Fruit fly (Drosophila melanogaster): ENCODE results near the gene CG18179.

The CG18179 gene

dm6 chr3L:9678007-9678497 lies 39.0 kb downstream of the CG18179 start (continued):
- peak; percentile 47 for TF ChIP-seq Hr4 (GFP tag; optimal IDR thresholded peaks at IDR 0.05)
- peak; percentile 20 for TF ChIP-seq CG34406 (GFP tag; optimal IDR thresholded peaks at IDR 0.05)
- TF ChIP-seq Eip75B (GFP tag; optimal IDR thresholded peaks at IDR 0.05) = no peak
- TF ChIP-seq topi (GFP tag; optimal IDR thresholded peaks at IDR 0.05) = peak; percentile 19
- peak; percentile 36 for TF ChIP-seq Hr39 (GFP tag; optimal IDR thresholded peaks at IDR 0.05)
- TF ChIP-seq CG7368 (GFP tag; optimal IDR thresholded peaks at IDR 0.05) = no peak
- no peak for TF ChIP-seq CG6854 (GFP tag; optimal IDR thresholded peaks at IDR 0.05)
- peak; percentile 23 for TF ChIP-seq Ets96B (tag; optimal IDR thresholded peaks at IDR 0.05)
- no peak for TF ChIP-seq fd85E (GFP tag; optimal IDR thresholded peaks at IDR 0.05)
- TF ChIP-seq fkh (GFP tag; optimal IDR thresholded peaks at IDR 0.05) = peak; percentile 66
- TF ChIP-seq vri (GFP tag; optimal IDR thresholded peaks at IDR 0.05) = peak; percentile 59
- no peak for TF ChIP-seq Blimp-1 (GFP tag; optimal IDR thresholded peaks at IDR 0.05)
- TF ChIP-seq fd59A (GFP tag; optimal IDR thresholded peaks at IDR 0.05) = peak; percentile 2
- peak in 1 of 2 experiments; percentile 21 for TF ChIP-seq salr (GFP tag; optimal IDR thresholded peaks at IDR 0.05)
- TF ChIP-seq Sox15 (GFP tag; optimal IDR thresholded peaks at IDR 0.05) = no peak
- peak; percentile 87 for TF ChIP-seq Eip78C (GFP tag)
- peak; percentile 28 for TF ChIP-seq CG6792 (GFP tag; optimal IDR thresholded peaks at IDR 0.05)
- no peak for TF ChIP-seq CG11294 (GFP tag; IDR thresholded peaks at IDR 0.05)
- no peak for TF ChIP-seq Sox102F (GFP tag; optimal IDR thresholded peaks at IDR 0.05)

- TF ChIP-seq CG32006 (GFP tag; optimal IDR thresholded peaks at IDR 0.05) = no peak
- TF ChIP-seq Eip78C (GFP tag) = peak; percentile 7
- no peak for TF ChIP-seq net (GFP tag; optimal IDR thresholded peaks at IDR 0.05)
- peak; percentile 47 for TF ChIP-seq vri (GFP tag; optimal IDR thresholded peaks at IDR 0.05)
Observed at dm6 chr3L:9678994-9679393, 39.9 kb downstream of the CG18179 start, which contains the start of the genes fry and CG16717. Gene fry (minus strand): TSS chr3L:9679103. Gene CG16717 (plus strand): TSS chr3L:9679201.

dm6 chr3L:9680968-9681367 lies 41.9 kb downstream of the CG18179 start, which contains the start of gene alphaTub67C:
Gene alphaTub67C (plus strand): TSS chr3L:9681268.
- TF ChIP-seq svp (GFP tag) = no peak
- no peak for TF ChIP-seq CG3032 (tag; optimal IDR thresholded peaks at IDR 0.05)
- TF ChIP-seq Eip78C (GFP tag) = no peak
- no peak for TF ChIP-seq CG10631 (GFP tag; optimal IDR thresholded peaks at IDR 0.05)
- TF ChIP-seq Ets21C (GFP tag; optimal IDR thresholded peaks at IDR 0.05) = no peak
- no peak for TF ChIP-seq CG11902 (GFP tag; optimal IDR thresholded peaks at IDR 0.05)
- no peak for TF ChIP-seq CG16779 (tag; optimal IDR thresholded peaks at IDR 0.05)
- TF ChIP-seq CG32006 (GFP tag; optimal IDR thresholded peaks at IDR 0.05) = no peak
- TF ChIP-seq CG15336 (GFP tag; IDR thresholded peaks at IDR 0.05) = no peak
- TF ChIP-seq CG10669 (GFP tag; optimal IDR thresholded peaks at IDR 0.05) = no peak
- TF ChIP-seq Sox14 (GFP tag; optimal IDR thresholded peaks at IDR 0.05) = no peak
- no peak for TF ChIP-seq Eip75B (GFP tag; optimal IDR thresholded peaks at IDR 0.05)
- TF ChIP-seq OdsH (GFP tag; optimal IDR thresholded peaks at IDR 0.05) = no peak
- TF ChIP-seq Hr4 (GFP tag; optimal IDR thresholded peaks at IDR 0.05) = no peak

- no peak for TF ChIP-seq CG6276 (GFP tag; optimal IDR thresholded peaks at IDR 0.05)
- no peak for TF ChIP-seq CG34406 (GFP tag; optimal IDR thresholded peaks at IDR 0.05)
- no peak for TF ChIP-seq spab (GFP tag; optimal IDR thresholded peaks at IDR 0.05)
- TF ChIP-seq CG31627 (GFP tag; optimal IDR thresholded peaks at IDR 0.05) = no peak
- no peak for TF ChIP-seq Sox102F (GFP tag; optimal IDR thresholded peaks at IDR 0.05)
- no peak for TF ChIP-seq CG7368 (GFP tag; optimal IDR thresholded peaks at IDR 0.05)
- no peak for TF ChIP-seq CG6808 (GFP tag; optimal IDR thresholded peaks at IDR 0.05)
- no peak for TF ChIP-seq topi (GFP tag; optimal IDR thresholded peaks at IDR 0.05)
- TF ChIP-seq fd85E (GFP tag; optimal IDR thresholded peaks at IDR 0.05) = no peak
- TF ChIP-seq ss (GFP tag; optimal IDR thresholded peaks at IDR 0.05) = no peak
- no peak for TF ChIP-seq CG11902 (GFP tag; optimal IDR thresholded peaks at IDR 0.05)
- TF ChIP-seq Gug (GFP tag; IDR thresholded peaks at IDR 0.05) = no peak
- TF ChIP-seq Hr39 (GFP tag; optimal IDR thresholded peaks at IDR 0.05) = no peak
Observed at dm6 chr3L:9684871-9685270, 45.8 kb downstream of the CG18179 start, which contains the start of gene CG16719. Gene CG16719 (plus strand): TSS chr3L:9685171.

Data from whole organism, prepupa.